Worm (Caenorhabditis elegans) whole organism, L1 larva: ENCODE results near the gene B0478.3.

Experiments
- blmp-1 ChIP-seq: fragments of 150-350 bp; optimal IDR thresholded peaks from 2 replicates; lab custom pipeline; 2014; ENCODE audit warnings: missing biosample characterization, missing genetic modification characterization
- dpl-1 ChIP-seq, 3 experiments: fragments of 150-350 bp in 2 of 3; sonication (generic microtip) in 1 of 3; optimal IDR thresholded peaks; 2 replicates each; lab custom pipeline; 2014 to 2017; ENCODE audit warnings: missing biosample characterization in 3 of 3, missing genetic modification characterization in 3 of 3, missing genetic modification reagents in 3 of 3
- elt-3 ChIP-seq, 6 experiments: fragments of 150-350 bp in 1 of 6; sonication (generic microtip); optimal IDR thresholded peaks; 2 replicates each; lab custom pipeline; 2017 to 2018; ENCODE audit warnings: missing biosample characterization in 6 of 6, missing genetic modification characterization in 6 of 6, inconsistent platforms in 1 of 6
- fkh-10 ChIP-seq: sonication (generic microtip); optimal IDR thresholded peaks from 2 replicates; lab custom pipeline; 2017; ENCODE audit warnings: missing biosample characterization, missing genetic modification reagents, missing genetic modification characterization
- grh-1 ChIP-seq: fragments of 200-800 bp; sonication (Bioruptor generic); IDR thresholded peaks from 2 replicates; pipeline ENCODE4 v1.3.6; 2022; ENCODE audit warnings: missing genetic modification reagents, missing genetic modification characterization, missing compliant biosample characterization
- lin-39 ChIP-seq: fragments of 150-350 bp; optimal IDR thresholded peaks from 2 replicates; lab custom pipeline; 2014; ENCODE audit warnings: missing biosample characterization, missing genetic modification reagents, missing genetic modification characterization
- mdl-1 ChIP-seq, 2 experiments: fragments of 150-350 bp; optimal IDR thresholded peaks; 2 replicates each; lab custom pipeline; 2014 to 2017; ENCODE audit warnings: missing biosample characterization in 2 of 2, missing genetic modification characterization in 2 of 2, inconsistent platforms in 1 of 2
- mef-2 ChIP-seq: fragments of 150-350 bp; optimal IDR thresholded peaks from 2 replicates; lab custom pipeline; 2014; ENCODE audit warnings: missing biosample characterization, missing genetic modification characterization
- nhr-11 ChIP-seq: fragments of 150-350 bp; optimal IDR thresholded peaks from 2 replicates; lab custom pipeline; 2014; ENCODE audit warnings: missing biosample characterization, missing genetic modification characterization
- nhr-12 ChIP-seq: sonication (generic microtip); optimal IDR thresholded peaks from 2 replicates; lab custom pipeline; 2017; ENCODE audit warnings: missing biosample characterization, missing genetic modification characterization
- nhr-77 ChIP-seq: fragments of 150-350 bp; optimal IDR thresholded peaks from 2 replicates; lab custom pipeline; 2014; ENCODE audit warnings: missing biosample characterization, missing genetic modification characterization
- unc-86 ChIP-seq: sonication (generic microtip); optimal IDR thresholded peaks from 2 replicates; lab custom pipeline; 2016; ENCODE audit warnings: missing genetic modification characterization, missing compliant biosample characterization

- TF ChIP-seq unc-86 (tag; lab: Kevin White, UChicago) = no peak
- TF ChIP-seq grh-1 (GFP tag; lab: Robert Waterston, UW) = no peak
- TF ChIP-seq lin-39 (tag; lab: Kevin White, UChicago) = no peak
- no peak for TF ChIP-seq nhr-12 (tag; lab: Kevin White, UChicago)
- TF ChIP-seq nhr-11 = no peak
- TF ChIP-seq elt-3 (tag; optimal IDR thresholded peaks at IDR 0.05; lab: Kevin White, UChicago) = no peak
- TF ChIP-seq fkh-10 (GFP tag; lab: Kevin White, UChicago) = no peak
- no peak for TF ChIP-seq blmp-1 (tag; lab: Kevin White, UChicago)
- TF ChIP-seq nhr-77 (tag; lab: Kevin White, UChicago) = no peak
- no peak for TF ChIP-seq dpl-1 (GFP tag; optimal IDR thresholded peaks at IDR 0.05; lab: Kevin White, UChicago)
- no peak for TF ChIP-seq mef-2
- no peak for TF ChIP-seq mdl-1 (tag; optimal IDR thresholded peaks at IDR 0.05; lab: Kevin White, UChicago)
These were observed 13.1 kb downstream of the B0478.3 start for ce11 chrIV:6951259-6951658.
